Worm (Caenorhabditis elegans): ENCODE results near the gene T18D3.1.

The T18D3.1 gene

DNA sequence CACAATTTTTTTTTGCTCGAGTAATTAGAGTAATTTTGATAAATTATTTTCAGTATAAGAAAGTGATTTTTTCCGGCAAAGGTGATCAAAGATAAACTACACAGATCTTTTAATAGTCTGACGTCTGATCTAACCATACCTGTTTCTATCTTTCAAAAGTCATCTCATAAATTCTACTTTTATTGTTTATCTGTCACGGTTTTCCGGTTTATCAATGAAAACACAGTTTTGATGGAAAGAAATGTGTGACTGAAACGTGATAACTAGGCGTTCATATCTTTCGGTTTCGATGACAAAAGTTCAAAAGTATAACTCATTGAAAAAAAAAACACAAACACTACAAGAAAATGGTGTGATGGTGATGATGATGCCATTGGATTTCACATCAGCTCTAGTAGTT is 32.0 kb upstream of the T18D3.1 start (continued):
- no peak for TF ChIP-seq hlh-17 (GFP tag; optimal IDR thresholded peaks at IDR 0.05; ENCODE audit: borderline replicate concordance)

DNA sequence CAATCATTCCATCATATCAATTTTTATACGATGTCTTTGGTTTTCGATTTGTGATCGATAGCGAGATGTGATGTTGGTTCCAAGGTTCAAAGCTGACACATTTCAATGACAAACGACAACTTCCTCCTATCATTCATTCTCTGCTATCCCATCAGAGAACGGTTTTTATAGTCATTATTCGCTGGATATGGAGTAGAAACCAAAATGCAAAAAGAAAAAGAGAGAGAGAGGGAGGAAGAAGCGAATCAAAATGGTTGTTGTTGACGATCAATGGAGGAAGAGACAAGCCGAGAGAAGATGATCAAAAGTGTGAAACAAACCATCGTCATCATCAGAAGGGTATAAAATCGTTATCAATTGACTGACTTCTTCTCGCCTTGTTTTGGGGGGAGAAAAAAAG is 29.1 kb upstream of the T18D3.1 start, which contains the start of gene T24D3.2:
T24D3.2 (plus strand) TSS at position 304 of the 400 bp plus-strand sequence.
- TF ChIP-seq nhr-20 (tag; optimal IDR thresholded peaks at IDR 0.05) (peak; percentile 68), nhr-85 (tag) (peak; percentile 87), jun-1 (tag; optimal IDR thresholded peaks at IDR 0.05) (no peak), pag-3 (tag; optimal IDR thresholded peaks at IDR 0.05; ENCODE audit: borderline replicate concordance, insufficient read depth) (no peak), tbx-2 (tag; optimal IDR thresholded peaks at IDR 0.05) (peak; percentile 66), elt-3 (tag; optimal IDR thresholded peaks at IDR 0.05) (peak in 5 of 6 experiments; percentile 41 to 78 (median 66)), snu-23 (GFP tag; optimal IDR thresholded peaks at IDR 0.05) (peak; percentile 33), nhr-47 (tag; optimal IDR thresholded peaks at IDR 0.05) (peak; percentile 18), mab-9 (GFP tag; IDR thresholded peaks at IDR 0.05) (no peak), lsy-2 (tag; optimal IDR thresholded peaks at IDR 0.05) (no peak), lin-14 (GFP tag; optimal IDR thresholded peaks at IDR 0.05) (peak; percentile 62), pax-3 (tag; optimal IDR thresholded peaks at IDR 0.05) (no peak), lin-35 (GFP tag; optimal IDR thresholded peaks at IDR 0.05) (peak in 1 of 2 experiments; percentile 12), blmp-1 (tag; optimal IDR thresholded peaks at IDR 0.05) (peak; percentile 83), nhr-90 (tag; optimal IDR thresholded peaks at IDR 0.05; ENCODE audit: poor library complexity) (peak; percentile 36), ztf-4 (tag; optimal IDR thresholded peaks at IDR 0.05) (no peak), nhr-19 (GFP tag; conservative IDR thresholded peaks at IDR 0.05) (peak; percentile 34), nhr-71 (tag; optimal IDR thresholded peaks at IDR 0.05) (peak; percentile 72)

DNA sequence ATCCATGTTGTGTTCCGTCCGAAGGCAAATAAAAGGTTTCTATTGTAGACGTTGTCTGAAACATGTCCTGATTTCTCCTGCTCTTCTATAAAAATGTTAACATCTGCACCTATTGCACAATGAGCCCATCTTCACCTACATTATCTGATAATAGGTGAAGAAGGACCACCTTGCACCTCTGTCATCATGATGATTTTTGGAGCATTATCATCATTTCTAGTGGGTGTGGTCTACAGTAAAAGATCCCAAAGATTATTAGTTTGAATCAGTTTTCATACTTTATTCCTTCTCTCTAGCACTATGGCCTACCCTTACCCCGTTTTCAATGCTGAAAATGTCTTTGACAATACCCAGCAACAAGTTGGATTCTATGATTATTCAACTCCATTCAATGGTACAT is 24.2 kb upstream of the T18D3.1 start, which contains the start of gene med-1:
med-1 (plus strand) TSS at position 301 of the 400 bp plus-strand sequence.
- TF ChIP-seq vab-15 (tag; optimal IDR thresholded peaks at IDR 0.05): no peak
- no peak for TF ChIP-seq efl-1 (optimal IDR thresholded peaks at IDR 0.05)
- TF ChIP-seq efl-1 (GFP tag; optimal IDR thresholded peaks at IDR 0.05 in 1 of 2): peak in 1 of 2 experiments; percentile 40

DNA sequence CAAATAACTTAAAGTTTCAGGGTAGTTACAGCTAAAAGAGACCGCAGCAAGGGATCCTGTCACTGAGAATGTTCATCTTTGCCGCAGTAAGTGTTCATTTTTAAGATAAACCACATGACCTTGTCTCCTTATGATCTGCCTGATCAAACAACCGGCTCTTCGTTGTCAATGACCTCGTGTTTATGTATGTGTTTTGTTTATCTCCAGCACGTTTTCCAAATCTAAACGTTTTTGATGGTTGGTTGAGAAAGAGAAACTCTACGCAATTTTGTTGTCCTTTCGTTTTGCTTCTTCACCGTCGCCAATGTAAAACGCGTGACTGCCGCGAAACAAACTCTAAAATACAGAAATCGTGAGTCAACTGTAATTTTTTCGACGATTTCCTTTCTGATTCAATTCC is 20.5 kb upstream of the T18D3.1 start, which contains the start of gene tsct-1:
tsct-1 (plus strand) TSS at position 12 of the 400 bp plus-strand sequence.
- TF ChIP-seq nhr-77 (tag; optimal IDR thresholded peaks at IDR 0.05): no peak
- peak in 1 of 2 experiments; percentile 35 for TF ChIP-seq mdl-1 (tag; optimal IDR thresholded peaks at IDR 0.05)
- TF ChIP-seq lin-35 (GFP tag; optimal IDR thresholded peaks at IDR 0.05): peak in 1 of 2 experiments; percentile 4
- no peak for TF ChIP-seq sptf-1 (tag; optimal IDR thresholded peaks at IDR 0.05)
- TF ChIP-seq nhr-19 (GFP tag; conservative IDR thresholded peaks at IDR 0.05): peak; percentile 16; the same call in 1 of the 2 replicates

DNA sequence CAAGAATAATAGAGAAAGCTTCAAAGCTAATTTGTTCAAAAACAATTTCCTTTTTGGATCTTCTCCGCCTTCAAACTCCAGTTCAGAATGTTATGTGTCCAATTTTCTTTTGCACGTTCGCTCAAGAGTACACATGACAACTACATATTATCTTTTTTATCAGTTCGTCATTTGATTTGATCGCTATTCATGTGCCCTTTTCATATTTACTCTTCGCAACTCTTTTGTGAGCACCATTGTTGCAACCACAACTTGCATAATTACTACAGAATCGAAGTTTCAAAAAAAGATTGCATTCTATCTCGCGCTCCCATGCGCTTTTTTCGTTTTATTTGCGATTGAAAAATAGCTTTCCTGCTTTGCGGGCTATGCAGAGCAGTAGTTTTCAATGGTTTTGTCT is 19.3 kb upstream of the T18D3.1 start:
- peak in 1 of 2 experiments; percentile 4 for TF ChIP-seq lin-35 (GFP tag; optimal IDR thresholded peaks at IDR 0.05)
- TF ChIP-seq aha-1 (tag; optimal IDR thresholded peaks at IDR 0.05): no peak
- peak; percentile 32 for TF ChIP-seq elt-2 (tag; optimal IDR thresholded peaks at IDR 0.05)
- TF ChIP-seq nhr-85 (tag): no peak

DNA sequence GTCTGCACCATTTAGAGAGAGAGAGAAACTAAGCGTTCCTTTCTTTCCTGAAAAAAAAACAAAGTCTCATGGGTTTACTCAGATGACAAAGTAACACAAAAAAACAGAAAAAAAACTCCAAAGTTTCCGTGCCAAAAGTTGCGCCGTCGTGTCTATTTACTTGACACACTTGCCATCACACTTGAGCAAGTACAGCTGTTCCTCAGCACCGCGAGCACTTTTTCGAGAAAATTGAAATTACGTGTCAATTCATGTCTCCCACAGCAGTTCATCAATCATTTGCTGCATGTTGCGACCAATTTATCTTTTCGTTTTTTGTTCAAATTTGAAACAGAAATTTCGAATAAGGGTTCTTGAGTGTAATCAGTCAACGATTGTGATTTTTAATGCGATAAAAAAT is 18.1 kb upstream of the T18D3.1 start:
- TF ChIP-seq dsc-1 (tag; optimal IDR thresholded peaks at IDR 0.05) (peak; percentile 19), C34B4.2 (tag; optimal IDR thresholded peaks at IDR 0.05) (no peak)

DNA sequence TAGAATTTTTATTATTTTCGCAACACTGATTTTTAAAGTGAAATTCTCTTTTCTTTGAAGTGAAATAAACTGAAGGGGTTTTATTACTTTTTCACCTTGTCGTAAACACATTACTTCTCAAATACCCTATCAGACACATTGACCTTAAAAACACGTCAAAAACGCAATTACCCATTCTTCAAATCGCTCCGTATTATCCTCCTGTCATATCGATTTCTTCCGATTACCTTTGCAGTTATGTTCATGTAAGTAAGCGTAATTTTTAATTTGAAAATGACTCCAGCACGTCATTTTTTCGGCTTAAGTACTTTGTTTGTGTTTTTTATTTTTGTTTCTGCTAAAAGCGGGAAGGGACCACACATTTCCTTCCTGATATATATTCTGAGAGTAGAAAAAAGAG is 16.3 kb upstream of the T18D3.1 start:
- TF ChIP-seq zip-4 (GFP tag; optimal IDR thresholded peaks at IDR 0.05) (no peak), nhr-90 (tag; optimal IDR thresholded peaks at IDR 0.05; ENCODE audit: poor library complexity) (no peak), nhr-85 (tag) (no peak), ceh-82 (tag; optimal IDR thresholded peaks at IDR 0.05) (no peak), efl-1 (optimal IDR thresholded peaks at IDR 0.05) (no peak), efl-1 (GFP tag; optimal IDR thresholded peaks at IDR 0.05 in 1 of 2) (peak in 1 of 2 experiments; percentile 55), blmp-1 (tag; optimal IDR thresholded peaks at IDR 0.05) (no peak), nhr-20 (tag; optimal IDR thresholded peaks at IDR 0.05) (no peak)

Data from whole organism, L1 larva.